Worm (Caenorhabditis elegans) whole organism, late embryonic: ENCODE results near the gene R13A5.10.

Experiments used
- C08G9.2 ChIP-seq: sonication (generic microtip); optimal IDR thresholded peaks from 2 replicates; lab custom pipeline; 2016; ENCODE audit warnings: mild to moderate bottlenecking, missing genetic modification characterization, moderate library complexity, missing compliant biosample characterization
- T23F11.4 ChIP-seq: fragments of 200-800 bp; sonication (Bioruptor generic); optimal IDR thresholded peaks from 2 replicates; lab custom pipeline; 2018; ENCODE audit warnings: mild to moderate bottlenecking, missing genetic modification characterization, missing compliant biosample characterization
- che-1 ChIP-seq: sonication (generic microtip); optimal IDR thresholded peaks from 2 replicates; lab custom pipeline; 2016; ENCODE audit warnings: mild to moderate bottlenecking, missing genetic modification characterization, missing compliant biosample characterization
- npax-4 ChIP-seq: sonication (generic microtip); optimal IDR thresholded peaks from 2 replicates; lab custom pipeline; 2016; ENCODE audit warnings: missing genetic modification characterization, missing compliant biosample characterization

The R13A5.10 gene

DNA sequence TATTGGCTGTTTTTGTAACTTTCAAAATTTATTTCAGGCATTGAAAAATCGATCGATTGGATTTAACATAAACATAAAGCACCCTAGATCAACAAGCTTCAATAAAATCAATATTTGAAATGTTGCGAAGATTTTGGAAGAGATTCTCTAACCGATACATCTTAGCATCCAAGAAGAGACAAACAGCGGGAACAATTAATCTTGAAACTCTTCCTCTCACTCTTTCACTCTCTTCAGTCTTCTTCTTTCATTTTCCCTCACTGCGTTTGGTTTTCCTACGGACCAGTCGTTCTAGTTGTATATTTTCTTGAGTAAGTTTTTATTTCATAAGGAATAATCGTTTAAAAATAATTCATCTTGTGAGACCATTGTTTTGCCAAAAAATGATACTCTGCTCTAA, 49.8 kb downstream of the R13A5.10 start:
- TF ChIP-seq npax-4 = no peak
- TF ChIP-seq T23F11.4 = no peak
- TF ChIP-seq che-1 (tag; lab: Kevin White, UChicago) = no peak
- TF ChIP-seq C08G9.2 (tag; lab: Kevin White, UChicago) = no peak
